Fruit fly (Drosophila melanogaster): ENCODE data around the gene CG14280.

Gene CG14280

dm6 chr3R:19308770-19309503 is 52.4 kb downstream of the CG14280 start:
- no peak for TF ChIP-seq CG17801 (GFP tag; optimal IDR thresholded peaks at IDR 0.05; ENCODE audit: partially characterized antibody)
